Worm (Caenorhabditis elegans) whole organism, early embryonic: ENCODE results near the gene math-33.

ENCODE experiments used
- F13C5.2 ChIP-seq: sonication (generic microtip); optimal IDR thresholded peaks from 2 replicates; lab custom pipeline; 2017; ENCODE audit warnings: mild to moderate bottlenecking, missing genetic modification characterization, inconsistent platforms, missing compliant biosample characterization
- aly-1 ChIP-seq: sonication (generic microtip); optimal IDR thresholded peaks from 2 replicates; lab custom pipeline; 2016; ENCODE audit warnings: missing genetic modification characterization, missing compliant biosample characterization
- ama-1 ChIP-seq: fragments of 150-350 bp; optimal IDR thresholded peaks from 2 replicates; lab custom pipeline; 2014
- ceh-13 ChIP-seq: fragments of 200-800 bp; sonication (Bioruptor generic); optimal IDR thresholded peaks from 2 replicates; lab custom pipeline; 2018; ENCODE audit warnings: mild to moderate bottlenecking, missing genetic modification characterization, missing compliant biosample characterization
- flt-1 ChIP-seq: fragments of 200-800 bp; sonication (Bioruptor generic); IDR thresholded peaks from 2 replicates; pipeline ENCODE4 v1.3.6; 2022; ENCODE audit warnings: missing genetic modification characterization, missing compliant biosample characterization
- hnd-1 ChIP-seq: sonication (generic microtip); optimal IDR thresholded peaks from 2 replicates; lab custom pipeline; 2016; ENCODE audit warnings: missing genetic modification characterization, missing compliant biosample characterization
- sea-1 ChIP-seq: fragments of 200-800 bp; sonication (Bioruptor generic); conservative IDR thresholded peaks from 2 replicates; pipeline ENCODE4 v1.3.6; 2022; ENCODE audit warnings: missing genetic modification characterization, missing compliant biosample characterization
- tbx-37 ChIP-seq: fragments of 200-800 bp; sonication (Bioruptor generic); conservative IDR thresholded peaks from 2 replicates; pipeline ENCODE4 v1.3.6; 2022; ENCODE audit warnings: missing genetic modification reagents, missing genetic modification characterization, missing compliant biosample characterization

DNA sequence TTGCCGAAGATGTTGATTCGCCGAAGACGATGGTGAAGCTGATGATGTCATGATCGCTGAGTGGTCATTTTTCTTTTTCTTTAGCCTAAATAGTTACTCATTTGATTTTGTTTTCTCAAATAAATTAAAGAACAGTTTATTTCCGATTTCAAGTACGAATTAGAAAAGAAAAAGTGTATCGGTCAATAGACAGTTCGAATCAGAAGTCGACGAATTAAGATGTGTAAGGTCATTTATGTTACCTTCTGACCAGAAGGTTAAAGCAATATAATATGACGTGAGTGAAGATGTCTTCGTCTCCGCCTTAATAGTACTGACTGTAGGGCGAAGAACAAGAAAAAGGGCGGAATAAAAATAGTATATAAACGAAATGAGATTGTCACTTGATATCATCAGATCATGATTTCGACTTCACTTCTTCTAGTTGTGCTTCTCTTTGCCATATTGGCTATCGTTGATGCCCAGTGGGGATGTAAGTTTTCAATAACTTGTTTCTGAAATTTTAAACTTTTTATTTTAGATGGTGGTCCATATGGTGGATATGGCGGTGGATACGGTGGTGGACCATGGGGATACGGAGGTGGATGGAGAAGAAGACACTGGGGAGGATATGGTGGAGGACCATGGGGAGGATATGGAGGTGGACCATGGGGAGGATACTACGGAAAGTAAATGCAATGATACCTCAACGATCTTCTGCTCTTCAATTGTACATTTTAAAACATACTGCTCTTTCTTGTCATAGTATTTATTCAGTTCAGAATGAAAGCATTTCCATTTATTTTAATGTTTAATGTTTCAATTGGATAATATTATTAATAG is 33.5 kb downstream of the math-33 start, which contains the start of the genes T19C4.24 and nlp-33:
- no peak for TF ChIP-seq tbx-37
- TF ChIP-seq hnd-1 (tag; lab: Kevin White, UChicago): no peak
- TF ChIP-seq sea-1 (GFP tag; lab: Robert Waterston, UW): no peak
- no peak for TF ChIP-seq ama-1
- no peak for TF ChIP-seq ceh-13 (GFP tag; lab: Kevin White, UChicago)
- TF ChIP-seq flt-1 (GFP tag; lab: Robert Waterston, UW): no peak
- no peak for TF ChIP-seq aly-1
- no peak for TF ChIP-seq F13C5.2 (tag; lab: Kevin White, UChicago)
